Fruit fly (Drosophila melanogaster) whole organism, prepupa: ENCODE measurements around the gene CG42693.

Experiments used
- Blimp-1 ChIP-seq: fragments of 200-800 bp; sonication (Bioruptor generic); optimal IDR thresholded peaks from 3 replicates; lab custom pipeline; 2017; ENCODE audit warnings: missing biosample characterization, missing genetic modification characterization, mild to moderate bottlenecking, moderate library complexity, missing genetic modification reagents
- CG10631 ChIP-seq: fragments of 200-800 bp; sonication (Bioruptor generic); optimal IDR thresholded peaks from 2 replicates; lab custom pipeline; 2016; ENCODE audit warnings: missing biosample characterization, missing genetic modification characterization
- CG11294 ChIP-seq: fragments of 200-800 bp; sonication (Bioruptor generic); IDR thresholded peaks from 2 replicates; pipeline ENCODE4 v1.3.6; 2022; ENCODE audit warnings: missing biosample characterization, missing genetic modification characterization
- CG11762 ChIP-seq: fragments of 200-800 bp; sonication (Bioruptor generic); optimal IDR thresholded peaks from 3 replicates; lab custom pipeline; 2016; ENCODE audit warnings: missing biosample characterization, missing genetic modification characterization; ENCODE audit not compliant: insufficient read depth
- CG11902 ChIP-seq: fragments of 200-800 bp; sonication (Bioruptor generic); optimal IDR thresholded peaks from 3 replicates; lab custom pipeline; 2016; ENCODE audit warnings: missing biosample characterization, missing genetic modification characterization
- CG15336 ChIP-seq: fragments of 200-800 bp; sonication (Bioruptor generic); IDR thresholded peaks from 2 replicates; pipeline ENCODE4 v1.3.6; 2022; ENCODE audit warnings: missing biosample characterization, missing genetic modification characterization
- CG3032 ChIP-seq: fragments of 200-800 bp; optimal IDR thresholded peaks from 2 replicates; lab custom pipeline; 2019; ENCODE audit warnings: missing biosample characterization, mild to moderate bottlenecking, missing genetic modification characterization, moderate library complexity
- CG31627 ChIP-seq: fragments of 200-800 bp; sonication (Bioruptor generic); optimal IDR thresholded peaks from 3 replicates; lab custom pipeline; 2016; ENCODE audit warnings: missing biosample characterization, missing genetic modification characterization
- CG32006 ChIP-seq: fragments of 200-800 bp; sonication (Bioruptor generic); optimal IDR thresholded peaks from 3 replicates; lab custom pipeline; 2017; ENCODE audit warnings: missing biosample characterization, mild to moderate bottlenecking, missing genetic modification characterization
- CG34406 ChIP-seq: fragments of 200-800 bp; sonication (Bioruptor generic); optimal IDR thresholded peaks from 3 replicates; lab custom pipeline; 2016; ENCODE audit warnings: missing biosample characterization, missing genetic modification characterization
- CG3919 ChIP-seq: fragments of 200-800 bp; sonication (Bioruptor generic); optimal IDR thresholded peaks from 3 replicates; lab custom pipeline; 2016; ENCODE audit warnings: missing biosample characterization, missing genetic modification characterization
- CG4318 ChIP-seq: fragments of 200-800 bp; sonication (Bioruptor generic); optimal IDR thresholded peaks from 3 replicates; lab custom pipeline; 2017; ENCODE audit warnings: missing biosample characterization, mild to moderate bottlenecking, missing genetic modification characterization
- CG6163 ChIP-seq: fragments of 200-800 bp; sonication (Bioruptor generic); IDR thresholded peaks from 3 replicates; pipeline ENCODE4 v1.3.6; 2022; ENCODE audit warnings: missing biosample characterization, missing genetic modification characterization
- CG6276 ChIP-seq: fragments of 200-800 bp; sonication (Bioruptor generic); optimal IDR thresholded peaks from 2 replicates; lab custom pipeline; 2017; ENCODE audit warnings: missing biosample characterization, mild to moderate bottlenecking, missing genetic modification characterization
- CG6792 ChIP-seq: fragments of 200-800 bp; sonication (Bioruptor generic); optimal IDR thresholded peaks from 3 replicates; lab custom pipeline; 2016; ENCODE audit warnings: missing biosample characterization, missing genetic modification characterization
- CG6808 ChIP-seq: fragments of 200-800 bp; sonication (Bioruptor generic); optimal IDR thresholded peaks from 3 replicates; lab custom pipeline; 2017; ENCODE audit warnings: missing biosample characterization, missing genetic modification characterization, mild to moderate bottlenecking, moderate library complexity, missing genetic modification reagents
- CG8119 ChIP-seq: fragments of 200-800 bp; sonication (Bioruptor generic); IDR thresholded peaks from 3 replicates; pipeline ENCODE4 v1.3.6; 2022; ENCODE audit warnings: missing biosample characterization, missing genetic modification characterization
- CG8632 ChIP-seq: fragments of 200-800 bp; sonication (Bioruptor generic); optimal IDR thresholded peaks from 3 replicates; lab custom pipeline; 2016; ENCODE audit warnings: missing biosample characterization, missing genetic modification characterization
- CG9139 ChIP-seq: fragments of 200-800 bp; sonication (Bioruptor generic); optimal IDR thresholded peaks from 3 replicates; lab custom pipeline; 2017; ENCODE audit warnings: missing biosample characterization, mild to moderate bottlenecking, missing genetic modification characterization
- Eip75B ChIP-seq: fragments of 200-800 bp; sonication (Bioruptor generic); optimal IDR thresholded peaks from 3 replicates; lab custom pipeline; 2016; ENCODE audit warnings: missing biosample characterization, missing genetic modification characterization
- Eip78C ChIP-seq: fragments of 200-800 bp; sonication (Bioruptor generic); peaks from one replicate; lab custom pipeline; 2016; ENCODE audit warnings: missing biosample characterization, missing genetic modification characterization
- Eip93F ChIP-seq: fragments of 200-800 bp; sonication (Bioruptor generic); optimal IDR thresholded peaks from 2 replicates; lab custom pipeline; 2016; ENCODE audit warnings: missing biosample characterization, mild to moderate bottlenecking, missing genetic modification characterization
- Ets21C ChIP-seq: fragments of 200-800 bp; sonication (Bioruptor generic); optimal IDR thresholded peaks from 3 replicates; lab custom pipeline; 2016; ENCODE audit warnings: missing biosample characterization, missing genetic modification characterization
- Ets96B ChIP-seq: fragments of 200-800 bp; optimal IDR thresholded peaks from 2 replicates; lab custom pipeline; 2019; ENCODE audit warnings: missing biosample characterization, mild to moderate bottlenecking, missing genetic modification characterization, moderate library complexity
- Gug ChIP-seq: fragments of 200-800 bp; sonication (Bioruptor generic); IDR thresholded peaks from 2 replicates; pipeline ENCODE4 v1.3.6; 2022; ENCODE audit warnings: missing biosample characterization, missing genetic modification characterization
- Hr38 ChIP-seq: sonication (Bioruptor generic); optimal IDR thresholded peaks from 2 replicates; lab custom pipeline; 2016; ENCODE audit warnings: missing biosample characterization, missing genetic modification characterization
- Hr4 ChIP-seq: fragments of 200-800 bp; sonication (Bioruptor generic); optimal IDR thresholded peaks from 3 replicates; lab custom pipeline; 2016; ENCODE audit warnings: missing biosample characterization, missing genetic modification characterization
- Lpt ChIP-seq: fragments of 200-800 bp; sonication (Bioruptor generic); optimal IDR thresholded peaks from 3 replicates; lab custom pipeline; 2016; ENCODE audit warnings: missing biosample characterization, missing genetic modification characterization
- Met ChIP-seq: fragments of 200-800 bp; sonication (Bioruptor generic); optimal IDR thresholded peaks from 3 replicates; lab custom pipeline; 2016; ENCODE audit warnings: missing biosample characterization, missing genetic modification characterization
- Smox ChIP-seq: fragments of 200-800 bp; sonication (Bioruptor generic); optimal IDR thresholded peaks from 3 replicates; lab custom pipeline; 2016; ENCODE audit warnings: missing biosample characterization, missing genetic modification characterization
- Sox102F ChIP-seq: fragments of 200-800 bp; sonication (Bioruptor generic); optimal IDR thresholded peaks from 2 replicates; lab custom pipeline; 2016; ENCODE audit warnings: missing biosample characterization, mild to moderate bottlenecking, missing genetic modification characterization
- Sox14 ChIP-seq: fragments of 200-800 bp; sonication (Bioruptor generic); optimal IDR thresholded peaks from 3 replicates; lab custom pipeline; 2016; ENCODE audit warnings: missing biosample characterization, missing genetic modification characterization
- achi ChIP-seq: fragments of 200-800 bp; sonication (Bioruptor generic); optimal IDR thresholded peaks from 3 replicates; lab custom pipeline; 2016; ENCODE audit warnings: missing biosample characterization, missing genetic modification characterization
- acj6 ChIP-seq: fragments of 200-800 bp; sonication (Bioruptor generic); optimal IDR thresholded peaks from 3 replicates; lab custom pipeline; 2016; ENCODE audit warnings: missing biosample characterization, missing genetic modification characterization
- cyc ChIP-seq: fragments of 200-800 bp; sonication (Bioruptor generic); optimal IDR thresholded peaks from 3 replicates; lab custom pipeline; 2016; ENCODE audit warnings: missing biosample characterization, missing genetic modification characterization
- dac ChIP-seq: fragments of 200-800 bp; sonication (Bioruptor generic); optimal IDR thresholded peaks from 2 replicates; lab custom pipeline; 2017; ENCODE audit warnings: missing biosample characterization, mild to moderate bottlenecking, missing genetic modification characterization
- eg ChIP-seq: fragments of 200-800 bp; sonication (Bioruptor generic); IDR thresholded peaks from 3 replicates; pipeline ENCODE4 v1.3.6; 2022; ENCODE audit warnings: missing biosample characterization, missing genetic modification characterization
- esn ChIP-seq: fragments of 200-800 bp; sonication (Bioruptor generic); optimal IDR thresholded peaks from 2 replicates; lab custom pipeline; 2016; ENCODE audit warnings: missing biosample characterization, mild to moderate bottlenecking, missing genetic modification characterization, moderate library complexity
- fd59A ChIP-seq: fragments of 200-800 bp; sonication (Bioruptor generic); optimal IDR thresholded peaks from 2 replicates; lab custom pipeline; 2017; ENCODE audit warnings: missing biosample characterization, mild to moderate bottlenecking, missing genetic modification characterization, missing genetic modification reagents
- fd85E ChIP-seq: fragments of 200-800 bp; sonication (Bioruptor generic); optimal IDR thresholded peaks from 3 replicates; lab custom pipeline; 2016; ENCODE audit warnings: missing biosample characterization, missing genetic modification characterization
- fkh ChIP-seq: fragments of 200-800 bp; sonication (Bioruptor generic); optimal IDR thresholded peaks from 3 replicates; lab custom pipeline; 2017; ENCODE audit warnings: missing biosample characterization, mild to moderate bottlenecking, missing genetic modification characterization, moderate library complexity
- lz ChIP-seq: fragments of 200-800 bp; sonication (Bioruptor generic); optimal IDR thresholded peaks from 3 replicates; lab custom pipeline; 2016; ENCODE audit warnings: missing biosample characterization, missing genetic modification characterization
- net ChIP-seq: fragments of 200-800 bp; sonication (Bioruptor generic); optimal IDR thresholded peaks from 3 replicates; lab custom pipeline; 2016; ENCODE audit warnings: missing biosample characterization, missing genetic modification characterization
- pdm3 ChIP-seq: fragments of 200-800 bp; sonication (Bioruptor generic); optimal IDR thresholded peaks from 3 replicates; lab custom pipeline; 2016; ENCODE audit warnings: missing biosample characterization, missing genetic modification characterization
- salr ChIP-seq, 2 experiments: fragments of 200-800 bp; sonication (Bioruptor generic); optimal IDR thresholded peaks; 3 replicates each; lab custom pipeline; 2016 to 2018; ENCODE audit warnings: missing biosample characterization in 2 of 2, missing genetic modification characterization in 2 of 2, mild to moderate bottlenecking in 1 of 2
- ss ChIP-seq, 2 experiments: fragments of 200-800 bp; sonication (Bioruptor generic); optimal IDR thresholded peaks; 2 replicates in 1 of 2; 3 replicates in 1 of 2; lab custom pipeline; 2017 to 2018; ENCODE audit warnings: mild to moderate bottlenecking in 2 of 2, missing biosample characterization in 2 of 2, missing genetic modification characterization in 2 of 2, moderate library complexity in 1 of 2
- svp ChIP-seq: fragments of 200-800 bp; sonication (Bioruptor generic); peaks from one replicate; lab custom pipeline; 2016; ENCODE audit warnings: missing biosample characterization, missing genetic modification characterization
- topi ChIP-seq: fragments of 200-800 bp; sonication (Bioruptor generic); optimal IDR thresholded peaks from 3 replicates; lab custom pipeline; 2016; ENCODE audit warnings: missing biosample characterization, missing genetic modification characterization
- vri ChIP-seq: fragments of 200-800 bp; sonication (Bioruptor generic); optimal IDR thresholded peaks from 3 replicates; lab custom pipeline; 2016; ENCODE audit warnings: missing biosample characterization, mild to moderate bottlenecking, missing genetic modification characterization

CG42693 gene

dm6 chr3R:31744044-31744652 is 36.0 kb upstream of the CG42693 start, which contains the start of gene CG1896 (continued):
- TF ChIP-seq achi (peak; percentile 77), CG3919 (GFP tag; lab: Kevin White, UChicago) (peak; percentile 74), Eip78C (GFP tag; lab: Kevin White, UChicago) (peak; percentile 87), ss (GFP tag; optimal IDR thresholded peaks at IDR 0.05; lab: Kevin White, UChicago) (peak in 1 of 2 experiments; percentile 48), Hr4 (GFP tag; lab: Kevin White, UChicago) (peak; percentile 64), CG32006 (GFP tag; lab: Kevin White, UChicago) (peak; percentile 65), CG4318 (GFP tag; lab: Kevin White, UChicago) (no peak), Gug (GFP tag; lab: Robert Waterston, UW) (peak; percentile 49), Sox102F (GFP tag; lab: Kevin White, UChicago) (no peak)

DNA sequence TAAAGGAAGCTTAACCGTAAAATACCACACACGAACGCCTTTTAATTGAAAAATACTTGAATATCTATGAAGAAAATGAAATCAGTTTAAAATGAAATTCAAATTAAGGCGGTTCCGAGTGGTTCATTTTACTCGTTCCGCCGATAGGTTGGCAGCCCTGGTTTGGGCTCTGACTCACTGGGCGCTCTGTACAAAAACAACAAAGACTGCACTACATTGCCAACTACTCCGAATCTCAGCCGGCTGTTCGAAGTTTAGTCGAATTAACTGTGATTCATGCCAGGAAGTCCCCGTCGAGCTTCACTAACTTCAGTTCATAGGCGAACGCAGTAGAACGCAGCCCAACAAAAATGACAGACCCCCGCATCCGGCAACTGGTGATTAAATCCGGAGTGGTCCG is 35.1 kb upstream of the CG42693 start, which contains the start of gene Tbca:
Tbca (plus strand) TSS at position 212 of the 400 bp plus-strand sequence.
- no peak for TF ChIP-seq CG34406 (GFP tag; lab: Kevin White, UChicago)
- no peak for TF ChIP-seq CG8119 (GFP tag; lab: Robert Waterston, UW)
- TF ChIP-seq Lpt (GFP tag; lab: Kevin White, UChicago), result no peak
- no peak for TF ChIP-seq achi
- no peak for TF ChIP-seq fd59A (GFP tag; lab: Kevin White, UChicago)
- TF ChIP-seq eg (GFP tag; lab: Robert Waterston, UW), result 0 out of 3 replicates have a peak, but pooled peaks have one; percentile 5
- TF ChIP-seq Hr38 (GFP tag; lab: Kevin White, UChicago), result no peak
- TF ChIP-seq Ets21C (GFP tag; lab: Kevin White, UChicago), result no peak
- TF ChIP-seq topi (GFP tag; lab: Kevin White, UChicago), result no peak
- TF ChIP-seq CG11294 (GFP tag; lab: Robert Waterston, UW), result no peak
- TF ChIP-seq Smox (GFP tag; lab: Kevin White, UChicago), result no peak
- TF ChIP-seq CG31627 (GFP tag; lab: Kevin White, UChicago), result no peak
- TF ChIP-seq Hr4 (GFP tag; lab: Kevin White, UChicago), result no peak
- TF ChIP-seq svp (GFP tag; lab: Kevin White, UChicago), result no peak
- TF ChIP-seq CG11902 (GFP tag; lab: Kevin White, UChicago), result no peak
- TF ChIP-seq CG9139, result no peak
- no peak for TF ChIP-seq lz
- TF ChIP-seq CG3919 (GFP tag; lab: Kevin White, UChicago), result peak; percentile 34
- peak; percentile 36 for TF ChIP-seq CG6808
- TF ChIP-seq vri (GFP tag; lab: Kevin White, UChicago), result no peak
- TF ChIP-seq CG15336 (GFP tag; lab: Robert Waterston, UW), result no peak
- TF ChIP-seq CG11762 (GFP tag; lab: Kevin White, UChicago), result no peak
- TF ChIP-seq Sox14 (GFP tag; lab: Kevin White, UChicago), result peak; percentile 65
- no peak for TF ChIP-seq Eip75B
- TF ChIP-seq salr (GFP tag; optimal IDR thresholded peaks at IDR 0.05; lab: Kevin White, UChicago), result no peak
- TF ChIP-seq acj6 (GFP tag; lab: Kevin White, UChicago), result no peak
- TF ChIP-seq Ets96B (tag; lab: Kevin White, UChicago), result no peak
- no peak for TF ChIP-seq CG4318 (GFP tag; lab: Kevin White, UChicago)
- TF ChIP-seq CG8632 (GFP tag; lab: Kevin White, UChicago), result no peak
- TF ChIP-seq Met, result no peak
- no peak for TF ChIP-seq Blimp-1 (GFP tag; lab: Kevin White, UChicago)
- no peak for TF ChIP-seq fd85E (GFP tag; lab: Kevin White, UChicago)
- TF ChIP-seq net (GFP tag; lab: Kevin White, UChicago), result no peak
- TF ChIP-seq CG3032 (tag; lab: Kevin White, UChicago), result peak; percentile 12
- TF ChIP-seq dac (GFP tag; lab: Kevin White, UChicago), result no peak
- TF ChIP-seq Eip93F, result no peak
- TF ChIP-seq CG6276 (GFP tag; lab: Kevin White, UChicago), result no peak
- TF ChIP-seq CG6792 (GFP tag; lab: Kevin White, UChicago), result no peak
- TF ChIP-seq cyc (GFP tag; lab: Kevin White, UChicago), result no peak
- TF ChIP-seq pdm3 (GFP tag; lab: Kevin White, UChicago), result no peak
- TF ChIP-seq esn (GFP tag; lab: Kevin White, UChicago), result no peak
- no peak for TF ChIP-seq CG10631
- TF ChIP-seq fkh (GFP tag; lab: Kevin White, UChicago), result no peak
- TF ChIP-seq CG6163 (GFP tag; lab: Robert Waterston, UW), result peak; percentile 46; the same call in 2 of the 3 replicates
- peak; percentile 33 for TF ChIP-seq Eip78C (GFP tag; lab: Kevin White, UChicago)
- no peak for TF ChIP-seq CG32006 (GFP tag; lab: Kevin White, UChicago)
- TF ChIP-seq ss (GFP tag; optimal IDR thresholded peaks at IDR 0.05; lab: Kevin White, UChicago), result no peak
